Worm (Caenorhabditis elegans) whole organism, young adult: ENCODE measurements around the gene D2096.11.

Experiments used
- B0019.2 ChIP-seq: fragments of 200-800 bp; sonication (Bioruptor generic); conservative IDR thresholded peaks from 2 replicates; pipeline ENCODE4 v1.3.6; 2022; ENCODE audit warnings: missing genetic modification reagents, missing genetic modification characterization, missing compliant biosample characterization
- F22D6.2 ChIP-seq: sonication (generic microtip); optimal IDR thresholded peaks from 2 replicates; lab custom pipeline; 2016; ENCODE audit warnings: mild to moderate bottlenecking, missing genetic modification characterization, missing compliant biosample characterization
- F23B12.7 ChIP-seq: sonication (generic microtip); optimal IDR thresholded peaks from 2 replicates; lab custom pipeline; 2017; ENCODE audit warnings: missing genetic modification characterization, mild to moderate bottlenecking, missing compliant biosample characterization, antibody characterized with exemption, moderate library complexity; ENCODE audit not compliant: insufficient read depth
- F33H1.4 ChIP-seq: fragments of 200-800 bp; sonication (Bioruptor generic); IDR thresholded peaks from 2 replicates; pipeline ENCODE4 v1.3.6; 2022; ENCODE audit warnings: missing genetic modification reagents, missing genetic modification characterization, missing compliant biosample characterization
- F39B2.1 ChIP-seq: fragments of 200-800 bp; sonication (Bioruptor generic); IDR thresholded peaks from 2 replicates; pipeline ENCODE4 v1.3.6; 2022; ENCODE audit warnings: missing genetic modification reagents, missing genetic modification characterization, missing compliant biosample characterization
- F57A8.1 ChIP-seq: fragments of 200-800 bp; sonication (Bioruptor generic); optimal IDR thresholded peaks from 2 replicates; lab custom pipeline; 2018; ENCODE audit warnings: mild to moderate bottlenecking, missing genetic modification characterization, moderate library complexity, missing compliant biosample characterization
- Y53G8AR.9 ChIP-seq: fragments of 200-800 bp; sonication (Bioruptor generic); conservative IDR thresholded peaks from 2 replicates; pipeline ENCODE4 v1.3.6; 2022; ENCODE audit warnings: missing genetic modification reagents, missing genetic modification characterization, missing compliant biosample characterization
- Y95B8A.8 ChIP-seq: fragments of 200-800 bp; sonication (Bioruptor generic); IDR thresholded peaks from 2 replicates; pipeline ENCODE4 v1.3.6; 2022; ENCODE audit warnings: missing genetic modification reagents, missing genetic modification characterization, missing compliant biosample characterization
- attf-3 ChIP-seq: fragments of 200-800 bp; sonication (Bioruptor generic); conservative IDR thresholded peaks from 2 replicates; pipeline ENCODE4 v1.3.6; 2022; ENCODE audit warnings: missing genetic modification reagents, missing genetic modification characterization, missing compliant biosample characterization
- attf-5 ChIP-seq: fragments of 200-800 bp; sonication (Bioruptor generic); optimal IDR thresholded peaks from 2 replicates; lab custom pipeline; 2018; ENCODE audit warnings: mild to moderate bottlenecking, missing genetic modification characterization, missing compliant biosample characterization
- attf-6 ChIP-seq: fragments of 200-800 bp; sonication (Bioruptor generic); IDR thresholded peaks from 2 replicates; pipeline ENCODE4 v1.3.6; 2022; ENCODE audit warnings: missing genetic modification reagents, missing genetic modification characterization, missing compliant biosample characterization
- cebp-1 ChIP-seq, 2 experiments: fragments of 200-800 bp in 1 of 2; sonication (Bioruptor generic) in 1 of 2; sonication (generic microtip) in 1 of 2; IDR thresholded peaks in 1 of 2; optimal IDR thresholded peaks in 1 of 2; 2 replicates each; pipeline versions ENCODE4 v1.3.6 to Lab custom; 2017 to 2022; ENCODE audit warnings: missing compliant biosample characterization in 2 of 2, missing genetic modification characterization in 2 of 2, mild to moderate bottlenecking in 1 of 2, missing genetic modification reagents in 1 of 2, moderate library complexity in 1 of 2
- ceh-27 ChIP-seq: fragments of 200-800 bp; sonication (Bioruptor generic); optimal IDR thresholded peaks from 2 replicates; lab custom pipeline; 2018; ENCODE audit warnings: mild to moderate bottlenecking, missing genetic modification characterization, moderate library complexity, missing compliant biosample characterization
- dox-1 ChIP-seq: fragments of 200-800 bp; sonication (Bioruptor generic); IDR thresholded peaks from 2 replicates; pipeline ENCODE4 v1.3.6; 2022; ENCODE audit warnings: missing genetic modification reagents, missing genetic modification characterization, missing compliant biosample characterization
- dpl-1 ChIP-seq: fragments of 150-350 bp; optimal IDR thresholded peaks from 2 replicates; lab custom pipeline; 2014; ENCODE audit warnings: missing biosample characterization, missing genetic modification reagents, missing genetic modification characterization
- egrh-3 ChIP-seq: fragments of 200-800 bp; sonication (Bioruptor generic); IDR thresholded peaks from 2 replicates; pipeline ENCODE4 v1.3.6; 2022; ENCODE audit warnings: missing genetic modification reagents, missing genetic modification characterization, missing compliant biosample characterization
- ekl-4 ChIP-seq: fragments of 200-800 bp; sonication (Bioruptor generic); IDR thresholded peaks from 2 replicates; pipeline ENCODE4 v1.3.6; 2022; ENCODE audit warnings: missing genetic modification reagents, missing genetic modification characterization, missing compliant biosample characterization
- gei-17 ChIP-seq: fragments of 200-800 bp; sonication (Bioruptor generic); optimal IDR thresholded peaks from 2 replicates; lab custom pipeline; 2018; ENCODE audit warnings: mild to moderate bottlenecking, missing genetic modification characterization, missing compliant biosample characterization
- hlh-12 ChIP-seq: sonication (generic microtip); optimal IDR thresholded peaks from 2 replicates; lab custom pipeline; 2016; ENCODE audit warnings: missing genetic modification characterization, missing compliant biosample characterization
- hlh-26 ChIP-seq: fragments of 200-800 bp; sonication (Bioruptor generic); conservative IDR thresholded peaks from 2 replicates; pipeline ENCODE4 v1.3.6; 2022; ENCODE audit warnings: missing genetic modification reagents, missing genetic modification characterization, missing compliant biosample characterization
- hmg-1.2 ChIP-seq: fragments of 200-800 bp; sonication (Bioruptor generic); IDR thresholded peaks from 2 replicates; pipeline ENCODE4 v1.3.6; 2022; ENCODE audit warnings: missing genetic modification reagents, missing genetic modification characterization, missing compliant biosample characterization
- hmg-20 ChIP-seq: fragments of 200-800 bp; sonication (Bioruptor generic); IDR thresholded peaks from 2 replicates; pipeline ENCODE4 v1.3.6; 2022; ENCODE audit warnings: missing genetic modification reagents, missing genetic modification characterization, missing compliant biosample characterization
- hrde-1 ChIP-seq: sonication (generic microtip); optimal IDR thresholded peaks from 2 replicates; lab custom pipeline; 2016; ENCODE audit warnings: missing genetic modification characterization, mild to moderate bottlenecking, missing compliant biosample characterization, moderate library complexity, missing genotype, missing genetic modification reagents, borderline replicate concordance
- let-526 ChIP-seq: fragments of 200-800 bp; sonication (Bioruptor generic); IDR thresholded peaks from 2 replicates; pipeline ENCODE4 v1.3.6; 2022; ENCODE audit warnings: missing genetic modification reagents, missing genetic modification characterization, missing compliant biosample characterization
- lin-26 ChIP-seq: fragments of 200-800 bp; sonication (Bioruptor generic); IDR thresholded peaks from 2 replicates; pipeline ENCODE4 v1.3.6; 2022; ENCODE audit warnings: missing genetic modification reagents, missing genetic modification characterization, missing compliant biosample characterization
- lin-35 ChIP-seq, 3 experiments: fragments of 150-350 bp in 2 of 3; sonication (generic microtip) in 1 of 3; optimal IDR thresholded peaks; 2 replicates each; lab custom pipeline; 2014 to 2018; ENCODE audit warnings: missing biosample characterization in 3 of 3, missing genetic modification characterization in 3 of 3, missing genetic modification reagents in 3 of 3
- lin-40 ChIP-seq: sonication (generic microtip); optimal IDR thresholded peaks from 2 replicates; lab custom pipeline; 2016; ENCODE audit warnings: missing genetic modification characterization, mild to moderate bottlenecking, missing compliant biosample characterization, missing genotype, missing genetic modification reagents
- lin-54 ChIP-seq: fragments of 200-800 bp; sonication (Bioruptor generic); optimal IDR thresholded peaks from 2 replicates; lab custom pipeline; 2018; ENCODE audit warnings: mild to moderate bottlenecking, missing genetic modification characterization, missing compliant biosample characterization
- lsl-1 ChIP-seq: fragments of 200-800 bp; sonication (Bioruptor generic); optimal IDR thresholded peaks from 2 replicates; lab custom pipeline; 2018; ENCODE audit warnings: mild to moderate bottlenecking, missing genetic modification characterization, moderate library complexity, missing compliant biosample characterization
- madf-6 ChIP-seq: fragments of 200-800 bp; sonication (Bioruptor generic); IDR thresholded peaks from 2 replicates; pipeline ENCODE4 v1.3.6; 2022; ENCODE audit warnings: missing genetic modification reagents, missing genetic modification characterization, missing compliant biosample characterization
- madf-8 ChIP-seq: fragments of 200-800 bp; sonication (Bioruptor generic); conservative IDR thresholded peaks from 2 replicates; pipeline ENCODE4 v1.3.6; 2022; ENCODE audit warnings: missing genetic modification reagents, missing genetic modification characterization, missing compliant biosample characterization
- mcd-1 ChIP-seq: fragments of 200-800 bp; sonication (Bioruptor generic); IDR thresholded peaks from 2 replicates; pipeline ENCODE4 v1.3.6; 2022; ENCODE audit warnings: missing genetic modification reagents, missing genetic modification characterization, missing compliant biosample characterization
- nfya-1 ChIP-seq: sonication (generic microtip); optimal IDR thresholded peaks from 2 replicates; lab custom pipeline; 2017; ENCODE audit warnings: antibody characterized with exemption, missing compliant biosample characterization, missing genetic modification characterization, borderline replicate concordance; ENCODE audit not compliant: insufficient read depth
- nhr-27 ChIP-seq: fragments of 200-800 bp; sonication (Bioruptor generic); optimal IDR thresholded peaks from 2 replicates; lab custom pipeline; 2018; ENCODE audit warnings: mild to moderate bottlenecking, missing genetic modification characterization, moderate library complexity, missing compliant biosample characterization
- nhr-80 ChIP-seq: sonication (generic microtip); optimal IDR thresholded peaks from 2 replicates; lab custom pipeline; 2016; ENCODE audit warnings: missing genetic modification characterization, missing compliant biosample characterization
- nhr-90 ChIP-seq: sonication (generic microtip); optimal IDR thresholded peaks from 2 replicates; lab custom pipeline; 2016; ENCODE audit warnings: missing genotype, mild to moderate bottlenecking, missing genetic modification characterization, missing compliant biosample characterization
- rcor-1 ChIP-seq: fragments of 200-800 bp; sonication (Bioruptor generic); IDR thresholded peaks from 2 replicates; pipeline ENCODE4 v1.3.6; 2022; ENCODE audit warnings: missing genetic modification reagents, missing genetic modification characterization, missing compliant biosample characterization
- rpc-1 ChIP-seq, 2 experiments: fragments of 150-350 bp in 1 of 2; sonication (generic microtip) in 1 of 2; optimal IDR thresholded peaks; 2 replicates each; lab custom pipeline; 2014 to 2018; ENCODE audit warnings: missing biosample characterization in 1 of 2, missing genetic modification characterization in 1 of 2, missing genetic modification reagents in 1 of 2, missing genotype in 1 of 2
- sdz-38 ChIP-seq: sonication (generic microtip); optimal IDR thresholded peaks from 2 replicates; lab custom pipeline; 2016; ENCODE audit warnings: missing genotype, missing genetic modification characterization, missing compliant biosample characterization
- snpc-1.3 ChIP-seq: sonication (generic microtip); optimal IDR thresholded peaks from 2 replicates; lab custom pipeline; 2017; ENCODE audit warnings: missing genetic modification characterization, mild to moderate bottlenecking, missing compliant biosample characterization, antibody characterized with exemption, moderate library complexity, missing genotype, missing genetic modification reagents; ENCODE audit not compliant: insufficient read depth
- snpc-4 ChIP-seq, 5 experiments: fragments of 150-350 bp in 1 of 5; sonication (generic microtip) in 4 of 5; optimal IDR thresholded peaks; 2 replicates each; lab custom pipeline; 2014 to 2018; ENCODE audit warnings: missing genetic modification characterization in 5 of 5, missing biosample characterization in 3 of 5, antibody characterized with exemption in 2 of 5, mild to moderate bottlenecking in 2 of 5, missing compliant biosample characterization in 2 of 5, missing genotype in 2 of 5, moderate library complexity in 2 of 5, missing genetic modification reagents in 1 of 5
- somi-1 ChIP-seq: fragments of 200-800 bp; sonication (Bioruptor generic); optimal IDR thresholded peaks from 2 replicates; lab custom pipeline; 2018; ENCODE audit warnings: mild to moderate bottlenecking, missing genetic modification characterization, missing compliant biosample characterization
- tbp1 ChIP-seq: fragments of 200-800 bp; sonication (Bioruptor generic); optimal IDR thresholded peaks from 2 replicates; lab custom pipeline; 2018; ENCODE audit warnings: mild to moderate bottlenecking, missing genetic modification characterization, missing compliant biosample characterization
- xnd-1 ChIP-seq: sonication (generic microtip); optimal IDR thresholded peaks from 2 replicates; lab custom pipeline; 2016; ENCODE audit warnings: missing genotype, missing genetic modification reagents, missing genetic modification characterization, missing compliant biosample characterization
- ztf-18 ChIP-seq: sonication (generic microtip); optimal IDR thresholded peaks from 2 replicates; lab custom pipeline; 2016; ENCODE audit warnings: missing genotype, mild to moderate bottlenecking, missing genetic modification characterization, missing compliant biosample characterization
- ztf-26 ChIP-seq: sonication (generic microtip); optimal IDR thresholded peaks from 2 replicates; lab custom pipeline; 2017; ENCODE audit warnings: missing genetic modification characterization, missing compliant biosample characterization

D2096.11 gene

DNA sequence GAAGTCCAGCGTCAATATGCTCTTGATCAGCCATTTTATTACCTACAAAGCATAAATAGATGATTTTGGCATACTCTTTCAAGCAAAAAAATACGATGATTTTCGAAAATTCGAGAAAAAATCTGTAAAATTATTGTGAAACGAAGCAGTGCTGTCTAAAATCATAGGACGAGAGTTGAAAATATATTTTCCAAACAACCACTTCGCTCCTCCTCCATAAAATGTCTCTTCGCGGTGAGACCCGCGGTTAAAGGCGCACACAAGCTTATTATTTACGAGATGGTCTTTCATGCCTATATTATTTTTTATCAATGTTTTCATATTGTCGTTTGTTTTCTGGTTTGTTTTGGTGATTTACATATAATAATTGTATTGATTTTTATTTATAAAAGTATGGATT lies 14.7 kb downstream of the D2096.11 start, which contains the start of gene nap-1:
Gene nap-1 (minus strand): TSS at position 42 of the 400 bp plus-strand sequence.
- TF ChIP-seq B0019.2 (GFP tag; lab: Robert Waterston, UW) (no peak), Y95B8A.8 (GFP tag; lab: Robert Waterston, UW) (no peak), rcor-1 (GFP tag; lab: Robert Waterston, UW) (peak; percentile 51; the same call in 1 of the 2 replicates), hmg-20 (no peak), gei-17 (GFP tag; lab: Kevin White, UChicago) (no peak), ztf-18 (tag; lab: Kevin White, UChicago) (no peak), nhr-90 (tag; lab: Kevin White, UChicago) (no peak), attf-3 (GFP tag; lab: Robert Waterston, UW) (no peak), egrh-3 (GFP tag; lab: Robert Waterston, UW) (no peak; the same call in 1 of the 2 replicates), lin-26 (no peak), nhr-80 (tag; lab: Kevin White, UChicago) (peak; percentile 58), xnd-1 (tag; lab: Kevin White, UChicago) (no peak), ztf-26 (tag; lab: Kevin White, UChicago) (no peak), dox-1 (GFP tag; lab: Robert Waterston, UW) (no peak), hlh-12 (tag; lab: Kevin White, UChicago) (no peak), lin-54 (GFP tag; lab: Kevin White, UChicago) (peak; percentile 26), lsl-1 (GFP tag; lab: Kevin White, UChicago) (peak; percentile 28), somi-1 (GFP tag; lab: Kevin White, UChicago) (no peak), hrde-1 (tag; lab: Kevin White, UChicago) (no peak), nhr-27 (tag; lab: Kevin White, UChicago) (no peak), madf-8 (GFP tag; lab: Robert Waterston, UW) (no peak), F23B12.7 (tag; lab: Kevin White, UChicago) (peak; percentile 40), attf-6 (GFP tag; lab: Robert Waterston, UW) (no peak), nfya-1 (tag; lab: Kevin White, UChicago) (no peak), ceh-27 (GFP tag; lab: Kevin White, UChicago) (peak; percentile 55), cebp-1 (GFP tag; IDR thresholded peaks at IDR 0.05; lab: Robert Waterston, UW) (peak; percentile 63; the same call in 1 of the 2 replicates), cebp-1 (tag; optimal IDR thresholded peaks at IDR 0.05; lab: Kevin White, UChicago) (peak; percentile 75), let-526 (no peak), tbp1 (GFP tag; lab: Kevin White, UChicago) (peak; percentile 55), lin-40 (tag; lab: Kevin White, UChicago) (peak; percentile 37), madf-6 (GFP tag; lab: Robert Waterston, UW) (peak; percentile 50; the same call in 1 of the 2 replicates), dpl-1 (peak; percentile 6), F33H1.4 (GFP tag; lab: Robert Waterston, UW) (peak; percentile 92), sdz-38 (no peak), Y53G8AR.9 (GFP tag; lab: Robert Waterston, UW) (no peak), rpc-1 (optimal IDR thresholded peaks at IDR 0.05; lab: Kevin White, UChicago) (no peak), rpc-1 (tag; optimal IDR thresholded peaks at IDR 0.05; lab: Kevin White, UChicago) (no peak), attf-5 (GFP tag; lab: Kevin White, UChicago) (peak; percentile 75), hlh-26 (GFP tag; lab: Robert Waterston, UW) (no peak), snpc-1.3 (peak; percentile 6), snpc-4 (GFP tag; optimal IDR thresholded peaks at IDR 0.05; lab: Kevin White, UChicago) (no peak), snpc-4 (tag; optimal IDR thresholded peaks at IDR 0.05; lab: Kevin White, UChicago) (peak in 2 of 4 experiments; percentile 53 to 80), F57A8.1 (no peak), mcd-1 (GFP tag; lab: Robert Waterston, UW) (no peak), ekl-4 (GFP tag; lab: Robert Waterston, UW) (no peak), lin-35 (GFP tag; optimal IDR thresholded peaks at IDR 0.05; lab: Kevin White, UChicago) (no peak), F22D6.2 (tag; lab: Kevin White, UChicago) (no peak), F39B2.1 (GFP tag; lab: Robert Waterston, UW) (no peak), hmg-1.2 (GFP tag; lab: Robert Waterston, UW) (peak; percentile 34; the same call in 1 of the 2 replicates)
